Worm (Caenorhabditis elegans) whole organism, L4 larva: ENCODE data around the gene hil-6.

Experiments
- fos-1 ChIP-seq: fragments of 150-350 bp; optimal IDR thresholded peaks from 2 replicates; lab custom pipeline; 2014; ENCODE audit warnings: missing biosample characterization, missing genetic modification characterization
- lin-13 ChIP-seq: fragments of 150-350 bp; optimal IDR thresholded peaks from 2 replicates; lab custom pipeline; 2014; ENCODE audit warnings: missing biosample characterization, missing genetic modification reagents, missing genetic modification characterization
- nhr-41 ChIP-seq: fragments of 200-800 bp; sonication (Bioruptor generic); IDR thresholded peaks from 2 replicates; pipeline ENCODE4 v1.3.6; 2022; ENCODE audit warnings: missing genetic modification reagents, missing genetic modification characterization, missing compliant biosample characterization
- sdz-12 ChIP-seq: fragments of 200-800 bp; sonication (Bioruptor generic); optimal IDR thresholded peaks from 2 replicates; lab custom pipeline; 2018; ENCODE audit warnings: mild to moderate bottlenecking, missing genetic modification characterization, missing compliant biosample characterization
- skn-1 ChIP-seq: fragments of 150-350 bp; optimal IDR thresholded peaks from 2 replicates; lab custom pipeline; 2014; ENCODE audit warnings: missing biosample characterization, missing genetic modification characterization

DNA sequence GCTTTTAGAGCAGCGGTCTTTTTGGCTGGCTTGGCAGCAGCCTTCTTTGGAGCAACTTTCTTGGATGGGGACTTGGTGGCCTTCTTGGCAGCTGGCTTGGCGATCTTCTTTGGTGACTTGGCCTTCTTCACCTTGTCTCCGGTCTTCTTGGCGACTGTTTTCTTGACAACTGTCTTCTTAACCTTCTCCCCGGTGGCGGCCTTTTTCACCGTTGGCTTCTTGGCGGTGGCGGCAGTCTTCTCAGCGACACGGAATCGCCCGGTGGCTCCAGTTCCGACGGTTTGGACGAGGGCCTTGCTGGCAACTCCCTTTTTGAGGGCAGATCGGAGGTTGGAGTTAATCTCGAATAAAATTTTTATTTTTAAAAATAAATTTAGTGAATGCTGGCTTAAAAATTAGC lies 693 bp downstream of the hil-6 start:
- TF ChIP-seq lin-13 (GFP tag; lab: Kevin White, UChicago) (no peak), nhr-41 (GFP tag; lab: Robert Waterston, UW) (no peak), sdz-12 (no peak), fos-1 (tag; lab: Kevin White, UChicago) (no peak), skn-1 (tag; lab: Kevin White, UChicago) (no peak)
